Worm (Caenorhabditis elegans) whole organism, L1 larva: Measurements from ENCODE around the gene gpd-1.

Experiments
- C04F5.9 ChIP-seq: sonication (generic microtip); optimal IDR thresholded peaks from 2 replicates; lab custom pipeline; 2016; ENCODE audit warnings: missing genetic modification characterization, missing compliant biosample characterization
- C16A3.4 ChIP-seq: fragments of 150-350 bp; optimal IDR thresholded peaks from 2 replicates; lab custom pipeline; 2014; ENCODE audit warnings: missing biosample characterization, missing genetic modification characterization
- F16B12.6 ChIP-seq: fragments of 150-350 bp; optimal IDR thresholded peaks from 2 replicates; lab custom pipeline; 2014; ENCODE audit warnings: missing biosample characterization, missing genetic modification characterization
- alr-1 ChIP-seq: fragments of 200-800 bp; sonication (Bioruptor generic); optimal IDR thresholded peaks from 2 replicates; lab custom pipeline; 2018; ENCODE audit warnings: borderline replicate concordance, mild to moderate bottlenecking, missing genetic modification characterization, missing compliant biosample characterization
- aly-2 ChIP-seq: fragments of 150-350 bp; optimal IDR thresholded peaks from 2 replicates; lab custom pipeline; 2014; ENCODE audit warnings: missing biosample characterization, missing genetic modification characterization
- blmp-1 ChIP-seq: fragments of 150-350 bp; optimal IDR thresholded peaks from 2 replicates; lab custom pipeline; 2014; ENCODE audit warnings: missing biosample characterization, missing genetic modification characterization
- ceh-88 ChIP-seq: fragments of 200-800 bp; sonication (Bioruptor generic); IDR thresholded peaks from 2 replicates; pipeline ENCODE4 v1.3.6; 2022; ENCODE audit warnings: missing genetic modification characterization, missing compliant biosample characterization
- ceh-90 ChIP-seq: sonication (generic microtip); optimal IDR thresholded peaks from 2 replicates; lab custom pipeline; 2016; ENCODE audit warnings: missing genetic modification characterization, missing compliant biosample characterization
- dpl-1 ChIP-seq, 3 experiments: fragments of 150-350 bp in 2 of 3; sonication (generic microtip) in 1 of 3; optimal IDR thresholded peaks; 2 replicates each; lab custom pipeline; 2014 to 2017; ENCODE audit warnings: missing biosample characterization in 3 of 3, missing genetic modification characterization in 3 of 3, missing genetic modification reagents in 3 of 3
- efl-1 ChIP-seq, 4 experiments: fragments of 150-350 bp; optimal IDR thresholded peaks in 3 of 4; peaks in 1 of 4; 1 replicate in 1 of 4; 2 replicates in 3 of 4; lab custom pipeline; 2014; ENCODE audit warnings: missing biosample characterization in 2 of 4, missing genetic modification characterization in 2 of 4, missing genetic modification reagents in 2 of 4
- efl-3 ChIP-seq: fragments of 200-800 bp; sonication (Bioruptor generic); optimal IDR thresholded peaks from 2 replicates; lab custom pipeline; 2018; ENCODE audit warnings: mild to moderate bottlenecking, missing genetic modification characterization, missing compliant biosample characterization
- ets-5 ChIP-seq: fragments of 200-800 bp; sonication (Bioruptor generic); IDR thresholded peaks from 2 replicates; pipeline ENCODE4 v1.3.6; 2022; ENCODE audit warnings: missing genetic modification characterization, missing compliant biosample characterization
- fkh-8 ChIP-seq: sonication (generic microtip); optimal IDR thresholded peaks from 2 replicates; lab custom pipeline; 2016; ENCODE audit warnings: mild to moderate bottlenecking, missing genetic modification characterization, missing compliant biosample characterization
- lin-15B ChIP-seq: fragments of 150-350 bp; sonication (generic microtip); optimal IDR thresholded peaks from 3 replicates; lab custom pipeline; 2014; ENCODE audit warnings: missing biosample characterization, missing genetic modification characterization
- lin-35 ChIP-seq, 2 experiments: fragments of 150-350 bp; optimal IDR thresholded peaks; 2 replicates each; lab custom pipeline; 2014; ENCODE audit warnings: missing biosample characterization in 2 of 2, missing genetic modification characterization in 2 of 2, missing genetic modification reagents in 2 of 2
- lsy-2 ChIP-seq, 2 experiments: fragments of 150-350 bp; optimal IDR thresholded peaks; 2 replicates each; lab custom pipeline; 2014; ENCODE audit warnings: missing biosample characterization in 2 of 2, missing genetic modification characterization in 2 of 2
- mef-2 ChIP-seq: fragments of 150-350 bp; optimal IDR thresholded peaks from 2 replicates; lab custom pipeline; 2014; ENCODE audit warnings: missing biosample characterization, missing genetic modification characterization
- mep-1 ChIP-seq: fragments of 150-350 bp; optimal IDR thresholded peaks from 2 replicates; lab custom pipeline; 2014; ENCODE audit warnings: missing biosample characterization, missing genetic modification characterization
- nhr-12 ChIP-seq: sonication (generic microtip); optimal IDR thresholded peaks from 2 replicates; lab custom pipeline; 2017; ENCODE audit warnings: missing biosample characterization, missing genetic modification characterization
- nhr-20 ChIP-seq: sonication (generic microtip); optimal IDR thresholded peaks from 2 replicates; lab custom pipeline; 2016; ENCODE audit warnings: mild to moderate bottlenecking, missing genetic modification characterization, missing compliant biosample characterization
- nhr-237 ChIP-seq: fragments of 150-350 bp; optimal IDR thresholded peaks from 2 replicates; lab custom pipeline; 2014; ENCODE audit warnings: missing biosample characterization, missing genetic modification characterization
- nhr-28 ChIP-seq: fragments of 150-350 bp; optimal IDR thresholded peaks from 2 replicates; lab custom pipeline; 2014; ENCODE audit warnings: missing biosample characterization, missing genetic modification characterization
- nhr-47 ChIP-seq: sonication (generic microtip); optimal IDR thresholded peaks from 2 replicates; lab custom pipeline; 2016; ENCODE audit warnings: mild to moderate bottlenecking, missing genetic modification characterization, moderate library complexity, missing compliant biosample characterization
- nhr-71 ChIP-seq: sonication (generic microtip); optimal IDR thresholded peaks from 2 replicates; lab custom pipeline; 2016; ENCODE audit warnings: mild to moderate bottlenecking, missing genetic modification characterization, moderate library complexity, missing compliant biosample characterization
- nhr-76 ChIP-seq: sonication (generic microtip); optimal IDR thresholded peaks from 2 replicates; lab custom pipeline; 2017; ENCODE audit warnings: missing biosample characterization, missing genetic modification characterization
- snpc-4 ChIP-seq: fragments of 150-350 bp; optimal IDR thresholded peaks from 2 replicates; lab custom pipeline; 2014; ENCODE audit warnings: missing biosample characterization, missing genetic modification characterization
- snu-23 ChIP-seq: sonication (generic microtip); optimal IDR thresholded peaks from 2 replicates; lab custom pipeline; 2016; ENCODE audit warnings: missing genetic modification characterization, missing compliant biosample characterization
- sptf-1 ChIP-seq: fragments of 150-350 bp; optimal IDR thresholded peaks from 2 replicates; lab custom pipeline; 2014; ENCODE audit warnings: missing biosample characterization, missing genetic modification characterization
- sup-37 ChIP-seq: fragments of 200-800 bp; sonication (Bioruptor generic); optimal IDR thresholded peaks from 2 replicates; lab custom pipeline; 2018; ENCODE audit warnings: mild to moderate bottlenecking, missing genetic modification characterization, missing compliant biosample characterization
- tbx-2 ChIP-seq: sonication (generic microtip); optimal IDR thresholded peaks from 2 replicates; lab custom pipeline; 2016; ENCODE audit warnings: missing genetic modification characterization, missing compliant biosample characterization
- unc-130 ChIP-seq: fragments of 150-350 bp; optimal IDR thresholded peaks from 2 replicates; lab custom pipeline; 2017; ENCODE audit warnings: missing biosample characterization, missing genetic modification characterization, inconsistent platforms
- unc-30 ChIP-seq: sonication (generic microtip); optimal IDR thresholded peaks from 2 replicates; lab custom pipeline; 2017; ENCODE audit warnings: missing biosample characterization, missing genetic modification characterization
- unc-86 ChIP-seq: sonication (generic microtip); optimal IDR thresholded peaks from 2 replicates; lab custom pipeline; 2016; ENCODE audit warnings: missing genetic modification characterization, missing compliant biosample characterization
- vab-15 ChIP-seq: sonication (generic microtip); optimal IDR thresholded peaks from 2 replicates; lab custom pipeline; 2017; ENCODE audit warnings: missing genotype, mild to moderate bottlenecking, missing genetic modification characterization, missing compliant biosample characterization

Gene gpd-1

DNA sequence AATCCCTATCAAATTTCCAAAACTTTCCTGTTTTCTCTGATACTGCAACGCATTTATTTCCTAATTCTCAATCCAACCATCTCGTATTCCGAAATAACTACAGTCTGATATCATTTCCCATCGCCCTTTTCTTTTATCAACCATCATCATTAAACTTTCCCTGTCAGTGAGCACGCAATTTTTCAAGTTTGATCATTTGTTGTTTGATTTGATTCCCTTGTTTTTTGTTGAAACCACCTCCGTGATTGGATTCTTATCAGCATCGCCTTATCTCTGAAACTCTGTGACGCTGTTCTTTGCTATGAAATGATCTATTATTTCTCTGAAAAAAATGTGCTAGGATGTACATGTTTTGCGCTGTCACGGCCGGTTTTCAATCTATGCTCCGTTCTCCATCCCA lies 9.1 kb downstream of the gpd-1 start (continued):
- TF ChIP-seq nhr-76 (tag; lab: Kevin White, UChicago) = no peak

ce11 chrII:10410989-10411388 lies 17.1 kb downstream of the gpd-1 start, which contains the start of gene E04D5.5:
Gene E04D5.5 (plus strand): TSS chrII:10411289.
- TF ChIP-seq mef-2 (no peak), sptf-1 (tag; lab: Kevin White, UChicago) (no peak), unc-86 (tag; lab: Kevin White, UChicago) (no peak), nhr-20 (no peak), unc-130 (tag; lab: Kevin White, UChicago) (no peak), lin-15B (tag; lab: Kevin White, UChicago) (no peak), ceh-90 (tag; lab: Kevin White, UChicago) (no peak), aly-2 (tag; lab: Kevin White, UChicago) (no peak)

- TF ChIP-seq tbx-2 (tag; lab: Kevin White, UChicago) = no peak
- TF ChIP-seq sptf-1 (tag; lab: Kevin White, UChicago) = no peak
- TF ChIP-seq C16A3.4 (tag; lab: Kevin White, UChicago) = peak; percentile 5
- TF ChIP-seq nhr-47 (tag; lab: Kevin White, UChicago) = peak; percentile 7
- peak; percentile 25 to 41 for TF ChIP-seq lin-35 (GFP tag; optimal IDR thresholded peaks at IDR 0.05; lab: Kevin White, UChicago)
- peak; percentile 21 for TF ChIP-seq nhr-71
- no peak for TF ChIP-seq snpc-4 (tag; lab: Kevin White, UChicago)
- TF ChIP-seq efl-1 (optimal IDR thresholded peaks at IDR 0.05; lab: Kevin White, UChicago) = peak in 1 of 2 experiments; percentile 44
- peak in 1 of 2 experiments; percentile 50 for TF ChIP-seq efl-1 (GFP tag; optimal IDR thresholded peaks at IDR 0.05 in 1 of 2; lab: Kevin White, UChicago)
- peak; percentile 79 to 97 for TF ChIP-seq lsy-2 (tag; optimal IDR thresholded peaks at IDR 0.05; lab: Kevin White, UChicago)
- TF ChIP-seq F16B12.6 (tag; lab: Kevin White, UChicago) = peak; percentile 75
- peak; percentile 50 for TF ChIP-seq mep-1 (tag; lab: Kevin White, UChicago)
- no peak for TF ChIP-seq fkh-8 (tag; lab: Kevin White, UChicago)
- no peak for TF ChIP-seq vab-15 (tag; lab: Kevin White, UChicago)
- peak; percentile 42 for TF ChIP-seq blmp-1
- peak; percentile 15 for TF ChIP-seq snu-23
- no peak for TF ChIP-seq nhr-28 (tag; lab: Kevin White, UChicago)
- no peak for TF ChIP-seq ceh-88
- peak; percentile 23 to 61 (median 38) for TF ChIP-seq dpl-1 (GFP tag; optimal IDR thresholded peaks at IDR 0.05; lab: Kevin White, UChicago)
- TF ChIP-seq, all 84 proteins: peak for 11
Observed at ce11 chrII:10416332-10416863, 22.5 kb downstream of the gpd-1 start, which contains the start of gene eif-2A. Gene eif-2A (plus strand): TSS chrII:10416800.

- TF ChIP-seq efl-1 (optimal IDR thresholded peaks at IDR 0.05; lab: Kevin White, UChicago) = no peak
- TF ChIP-seq efl-1 (GFP tag; optimal IDR thresholded peaks at IDR 0.05 in 1 of 2; lab: Kevin White, UChicago) = no peak
- TF ChIP-seq nhr-237 (tag; lab: Kevin White, UChicago) = no peak
- no peak for TF ChIP-seq ets-5 (GFP tag; lab: Robert Waterston, UW)
- TF ChIP-seq unc-30 (tag; lab: Kevin White, UChicago) = no peak
- TF ChIP-seq lin-35 (GFP tag; optimal IDR thresholded peaks at IDR 0.05; lab: Kevin White, UChicago) = no peak
- no peak for TF ChIP-seq vab-15 (tag; lab: Kevin White, UChicago)
- TF ChIP-seq sup-37 (GFP tag; lab: Kevin White, UChicago) = no peak
- TF ChIP-seq snpc-4 (tag; lab: Kevin White, UChicago) = no peak
- no peak for TF ChIP-seq efl-3 (GFP tag; lab: Kevin White, UChicago)
- TF ChIP-seq nhr-12 (tag; lab: Kevin White, UChicago) = no peak
- TF ChIP-seq alr-1 (tag; lab: Kevin White, UChicago) = no peak
- no peak for TF ChIP-seq nhr-47 (tag; lab: Kevin White, UChicago)
- TF ChIP-seq C04F5.9 (tag; lab: Kevin White, UChicago) = no peak
Observed at ce11 chrII:10421941-10422340, 28.0 kb downstream of the gpd-1 start, which contains the start of gene frpr-21. Gene frpr-21 (minus strand): TSS chrII:10422041.
